Fruit fly (Drosophila melanogaster): ENCODE measurements around the gene jar.

The jar gene

DNA sequence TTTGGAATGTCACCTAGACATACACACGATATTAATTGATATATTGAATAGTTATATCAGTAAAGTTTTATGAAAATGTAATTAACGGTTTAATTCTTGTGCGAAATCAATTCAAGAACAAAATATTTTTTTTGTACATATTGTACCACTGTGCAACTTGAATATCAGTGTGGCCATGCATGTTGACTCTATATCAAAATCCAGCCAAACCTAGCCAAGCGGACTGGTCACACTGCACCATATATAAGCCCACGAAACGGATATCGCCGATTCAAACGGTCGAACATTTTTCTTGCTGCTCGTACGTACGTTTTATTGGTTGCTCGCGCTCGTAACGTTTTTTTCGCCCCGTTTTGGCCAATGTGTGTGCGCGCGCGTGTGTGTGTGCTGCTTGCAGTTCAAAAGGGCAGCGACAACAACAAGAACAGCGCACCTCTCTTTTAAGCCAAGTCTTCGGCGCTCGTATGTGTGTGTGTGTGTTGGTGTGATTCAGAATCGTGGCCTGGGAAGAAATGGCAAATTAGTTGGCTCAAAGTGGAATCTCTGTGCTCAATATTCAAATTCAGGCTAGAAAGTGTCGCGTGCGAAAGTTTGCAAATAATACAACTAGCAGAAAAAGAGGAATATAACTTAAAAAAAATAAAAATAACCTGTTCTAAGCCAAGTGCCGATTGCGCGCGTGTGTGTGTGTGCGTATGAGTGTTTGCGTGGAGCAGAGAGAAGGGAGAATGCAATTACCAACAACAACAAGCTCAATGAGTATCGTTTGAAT, 23.9 kb upstream of the jar start, which contains the start of gene crb (continued):
- TF ChIP-seq CG5953 (GFP tag; IDR thresholded peaks at IDR 0.05) (0 out of 2 replicates have a peak, but pooled peaks have one; percentile 32), seq (GFP tag; IDR thresholded peaks at IDR 0.05) (no peak), Rx (GFP tag; IDR thresholded peaks at IDR 0.05) (no peak), CG3407 (GFP tag; optimal IDR thresholded peaks at IDR 0.05) (no peak), repo (GFP tag; optimal IDR thresholded peaks at IDR 0.05) (peak; percentile 19), CG15073 (GFP tag; optimal IDR thresholded peaks at IDR 0.05) (no peak), trem (tag; optimal IDR thresholded peaks at IDR 0.05) (peak; percentile 52), Ets97D (GFP tag; optimal IDR thresholded peaks at IDR 0.05) (peak; percentile 91), HLH3B (GFP tag; IDR thresholded peaks at IDR 0.05) (peak; percentile 46; the same call in 1 of the 2 replicates), CG17612 (GFP tag; IDR thresholded peaks at IDR 0.05) (no peak), CrebB (tag; optimal IDR thresholded peaks at IDR 0.05) (peak; percentile 67), Pdp1 (GFP tag; optimal IDR thresholded peaks at IDR 0.05) (peak; percentile 55 to 85), CG17568 (GFP tag; optimal IDR thresholded peaks at IDR 0.05) (peak; percentile 36), tgo (GFP tag; IDR thresholded peaks at IDR 0.05) (peak; percentile 56), Side (GFP tag; optimal IDR thresholded peaks at IDR 0.05) (peak; percentile 16), CG18619 (GFP tag; optimal IDR thresholded peaks at IDR 0.05) (no peak), CG30403 (GFP tag; optimal IDR thresholded peaks at IDR 0.05) (peak; percentile 54), bigmax (GFP tag; optimal IDR thresholded peaks at IDR 0.05) (peak; percentile 5), ewg (GFP tag; optimal IDR thresholded peaks at IDR 0.05) (peak; percentile 5), btn (GFP tag; optimal IDR thresholded peaks at IDR 0.05) (no peak), CG3847 (GFP tag; IDR thresholded peaks at IDR 0.05) (peak; percentile 68), MESR4 (GFP tag; optimal IDR thresholded peaks at IDR 0.05) (peak; percentile 59), CG11560 (tag; IDR thresholded peaks at IDR 0.05) (no peak), PHDP (tag; optimal IDR thresholded peaks at IDR 0.05) (peak; percentile 31), CG2712 (tag; optimal IDR thresholded peaks at IDR 0.05) (peak; percentile 60), exex (tag; optimal IDR thresholded peaks at IDR 0.05) (peak; percentile 23), Xbp1 (GFP tag; optimal IDR thresholded peaks at IDR 0.05) (peak; percentile 49), br (optimal IDR thresholded peaks at IDR 0.05) (no peak), Opbp (GFP tag; IDR thresholded peaks at IDR 0.05; ENCODE audit: partially characterized antibody) (peak; percentile 74; the same call in 2 of the 3 replicates), CG31388 (GFP tag; optimal IDR thresholded peaks at IDR 0.05) (no peak), sens (GFP tag) (peak; percentile 92), CG16815 (GFP tag; optimal IDR thresholded peaks at IDR 0.05) (no peak), CG31441 (GFP tag; IDR thresholded peaks at IDR 0.05) (peak; percentile 47), sima (GFP tag; optimal IDR thresholded peaks at IDR 0.05) (no peak), otp (GFP tag; IDR thresholded peaks at IDR 0.05) (peak; percentile 33; the same call in 1 of the 3 replicates), gcm (GFP tag; optimal IDR thresholded peaks at IDR 0.05) (peak; percentile 45), crp (GFP tag; optimal IDR thresholded peaks at IDR 0.05) (peak in 1 of 2 experiments; percentile 16), Dad (GFP tag; optimal IDR thresholded peaks at IDR 0.05) (peak; percentile 44), CG4328 (GFP tag; optimal IDR thresholded peaks at IDR 0.05) (peak; percentile 12), abd-A (tag; optimal IDR thresholded peaks at IDR 0.05) (no peak), Meics (GFP tag; optimal IDR thresholded peaks at IDR 0.05) (peak; percentile 64), vnd (GFP tag; IDR thresholded peaks at IDR 0.05; ENCODE audit: partially characterized antibody) (no peak), HLHmδ (GFP tag; optimal IDR thresholded peaks at IDR 0.05) (peak; percentile 53), CG7745 (tag; optimal IDR thresholded peaks at IDR 0.05) (no peak), Dip3 (GFP tag; optimal IDR thresholded peaks at IDR 0.05) (peak; percentile 38), CG18262 (tag; optimal IDR thresholded peaks at IDR 0.05) (peak; percentile 38), Poxn (GFP tag; IDR thresholded peaks at IDR 0.05) (no peak), Hr78 (GFP tag; optimal IDR thresholded peaks at IDR 0.05) (peak in 1 of 2 experiments; percentile 98), CG8765 (GFP tag; IDR thresholded peaks at IDR 0.05) (no peak)

Data from whole organism, embryonic.